Worm (Caenorhabditis elegans) whole organism, L1 larva: ENCODE measurements around the gene odr-1.

Experiments used
- C04F5.9 ChIP-seq: sonication (generic microtip); optimal IDR thresholded peaks from 2 replicates; lab custom pipeline; 2016; ENCODE audit warnings: missing genetic modification characterization, missing compliant biosample characterization
- C16A3.4 ChIP-seq: fragments of 150-350 bp; optimal IDR thresholded peaks from 2 replicates; lab custom pipeline; 2014; ENCODE audit warnings: missing biosample characterization, missing genetic modification characterization
- aha-1 ChIP-seq: fragments of 150-350 bp; optimal IDR thresholded peaks from 2 replicates; lab custom pipeline; 2014; ENCODE audit warnings: missing biosample characterization, missing genetic modification characterization
- alr-1 ChIP-seq: fragments of 200-800 bp; sonication (Bioruptor generic); optimal IDR thresholded peaks from 2 replicates; lab custom pipeline; 2018; ENCODE audit warnings: borderline replicate concordance, mild to moderate bottlenecking, missing genetic modification characterization, missing compliant biosample characterization
- aly-2 ChIP-seq: fragments of 150-350 bp; optimal IDR thresholded peaks from 2 replicates; lab custom pipeline; 2014; ENCODE audit warnings: missing biosample characterization, missing genetic modification characterization
- blmp-1 ChIP-seq: fragments of 150-350 bp; optimal IDR thresholded peaks from 2 replicates; lab custom pipeline; 2014; ENCODE audit warnings: missing biosample characterization, missing genetic modification characterization
- ceh-8 ChIP-seq: fragments of 200-800 bp; sonication (Bioruptor generic); optimal IDR thresholded peaks from 2 replicates; lab custom pipeline; 2018; ENCODE audit warnings: mild to moderate bottlenecking, missing genetic modification characterization, moderate library complexity, missing compliant biosample characterization
- ceh-82 ChIP-seq, 3 experiments: fragments of 150-350 bp in 1 of 3; sonication (generic microtip) in 2 of 3; optimal IDR thresholded peaks; 2 replicates each; lab custom pipeline; 2014 to 2017; ENCODE audit warnings: missing biosample characterization in 3 of 3, missing genetic modification characterization in 3 of 3
- dsc-1 ChIP-seq: sonication (generic microtip); optimal IDR thresholded peaks from 2 replicates; lab custom pipeline; 2016; ENCODE audit warnings: mild to moderate bottlenecking, missing genetic modification characterization, missing compliant biosample characterization
- efl-1 ChIP-seq, 4 experiments: fragments of 150-350 bp; optimal IDR thresholded peaks in 3 of 4; peaks in 1 of 4; 1 replicate in 1 of 4; 2 replicates in 3 of 4; lab custom pipeline; 2014; ENCODE audit warnings: missing biosample characterization in 2 of 4, missing genetic modification characterization in 2 of 4, missing genetic modification reagents in 2 of 4
- efl-3 ChIP-seq: fragments of 200-800 bp; sonication (Bioruptor generic); optimal IDR thresholded peaks from 2 replicates; lab custom pipeline; 2018; ENCODE audit warnings: mild to moderate bottlenecking, missing genetic modification characterization, missing compliant biosample characterization
- egl-13 ChIP-seq: sonication (generic microtip); optimal IDR thresholded peaks from 2 replicates; lab custom pipeline; 2016; ENCODE audit warnings: missing genotype, missing genetic modification reagents, missing genetic modification characterization, missing compliant biosample characterization
- elt-3 ChIP-seq, 6 experiments: fragments of 150-350 bp in 1 of 6; sonication (generic microtip); optimal IDR thresholded peaks; 2 replicates each; lab custom pipeline; 2017 to 2018; ENCODE audit warnings: missing biosample characterization in 6 of 6, missing genetic modification characterization in 6 of 6, inconsistent platforms in 1 of 6
- fkh-4 ChIP-seq: sonication (generic microtip); optimal IDR thresholded peaks from 2 replicates; lab custom pipeline; 2016; ENCODE audit warnings: missing compliant biosample characterization, missing genetic modification characterization, borderline replicate concordance
- fkh-8 ChIP-seq: sonication (generic microtip); optimal IDR thresholded peaks from 2 replicates; lab custom pipeline; 2016; ENCODE audit warnings: mild to moderate bottlenecking, missing genetic modification characterization, missing compliant biosample characterization
- grh-1 ChIP-seq: fragments of 200-800 bp; sonication (Bioruptor generic); IDR thresholded peaks from 2 replicates; pipeline ENCODE4 v1.3.6; 2022; ENCODE audit warnings: missing genetic modification reagents, missing genetic modification characterization, missing compliant biosample characterization
- hlh-17 ChIP-seq: fragments of 200-800 bp; sonication (Bioruptor generic); optimal IDR thresholded peaks from 2 replicates; lab custom pipeline; 2018; ENCODE audit warnings: missing genetic modification characterization, mild to moderate bottlenecking, missing compliant biosample characterization, moderate library complexity, borderline replicate concordance
- hlh-4 ChIP-seq: sonication (generic microtip); optimal IDR thresholded peaks from 2 replicates; lab custom pipeline; 2016; ENCODE audit warnings: mild to moderate bottlenecking, missing genetic modification characterization, missing compliant biosample characterization
- hpl-2 ChIP-seq: fragments of 150-350 bp; optimal IDR thresholded peaks from 2 replicates; lab custom pipeline; 2014; ENCODE audit warnings: missing biosample characterization, missing genetic modification reagents, missing genetic modification characterization
- isw-1 ChIP-seq: fragments of 200-800 bp; sonication (Bioruptor generic); IDR thresholded peaks from 2 replicates; pipeline ENCODE4 v1.3.6; 2022; ENCODE audit warnings: missing genetic modification characterization, missing compliant biosample characterization
- lir-3 ChIP-seq: sonication (generic microtip); optimal IDR thresholded peaks from 2 replicates; lab custom pipeline; 2016; ENCODE audit warnings: mild to moderate bottlenecking, missing genetic modification characterization, moderate library complexity, missing compliant biosample characterization; ENCODE audit not compliant: poor library complexity
- lsy-2 ChIP-seq, 2 experiments: fragments of 150-350 bp; optimal IDR thresholded peaks; 2 replicates each; lab custom pipeline; 2014; ENCODE audit warnings: missing biosample characterization in 2 of 2, missing genetic modification characterization in 2 of 2
- mdl-1 ChIP-seq, 2 experiments: fragments of 150-350 bp; optimal IDR thresholded peaks; 2 replicates each; lab custom pipeline; 2014 to 2017; ENCODE audit warnings: missing biosample characterization in 2 of 2, missing genetic modification characterization in 2 of 2, inconsistent platforms in 1 of 2
- mep-1 ChIP-seq: fragments of 150-350 bp; optimal IDR thresholded peaks from 2 replicates; lab custom pipeline; 2014; ENCODE audit warnings: missing biosample characterization, missing genetic modification characterization
- nhr-11 ChIP-seq: fragments of 150-350 bp; optimal IDR thresholded peaks from 2 replicates; lab custom pipeline; 2014; ENCODE audit warnings: missing biosample characterization, missing genetic modification characterization
- nhr-12 ChIP-seq: sonication (generic microtip); optimal IDR thresholded peaks from 2 replicates; lab custom pipeline; 2017; ENCODE audit warnings: missing biosample characterization, missing genetic modification characterization
- nhr-19 ChIP-seq: fragments of 200-800 bp; sonication (Bioruptor generic); conservative IDR thresholded peaks from 2 replicates; pipeline ENCODE4 v1.3.6; 2022; ENCODE audit warnings: missing genetic modification characterization, missing compliant biosample characterization
- nhr-28 ChIP-seq: fragments of 150-350 bp; optimal IDR thresholded peaks from 2 replicates; lab custom pipeline; 2014; ENCODE audit warnings: missing biosample characterization, missing genetic modification characterization
- nhr-47 ChIP-seq: sonication (generic microtip); optimal IDR thresholded peaks from 2 replicates; lab custom pipeline; 2016; ENCODE audit warnings: mild to moderate bottlenecking, missing genetic modification characterization, moderate library complexity, missing compliant biosample characterization
- nhr-71 ChIP-seq: sonication (generic microtip); optimal IDR thresholded peaks from 2 replicates; lab custom pipeline; 2016; ENCODE audit warnings: mild to moderate bottlenecking, missing genetic modification characterization, moderate library complexity, missing compliant biosample characterization
- nhr-76 ChIP-seq: sonication (generic microtip); optimal IDR thresholded peaks from 2 replicates; lab custom pipeline; 2017; ENCODE audit warnings: missing biosample characterization, missing genetic modification characterization
- nhr-84 ChIP-seq: sonication (generic microtip); optimal IDR thresholded peaks from 2 replicates; lab custom pipeline; 2017; ENCODE audit warnings: missing biosample characterization, missing genetic modification characterization
- nhr-85 ChIP-seq: sonication (generic microtip); peaks from one replicate; lab custom pipeline; 2016; ENCODE audit warnings: missing genetic modification characterization, inconsistent platforms, missing compliant biosample characterization
- pag-3 ChIP-seq: sonication (generic microtip); optimal IDR thresholded peaks from 2 replicates; lab custom pipeline; 2017; ENCODE audit warnings: missing genetic modification characterization, mild to moderate bottlenecking, missing compliant biosample characterization, antibody characterized with exemption, borderline replicate concordance; ENCODE audit not compliant: insufficient read depth
- pax-3 ChIP-seq: fragments of 200-800 bp; sonication (Bioruptor generic); optimal IDR thresholded peaks from 2 replicates; lab custom pipeline; 2018; ENCODE audit warnings: mild to moderate bottlenecking, missing genetic modification characterization, moderate library complexity, missing compliant biosample characterization
- pqm-1 ChIP-seq: sonication (generic microtip); optimal IDR thresholded peaks from 3 replicates; lab custom pipeline; 2017; ENCODE audit warnings: missing biosample characterization, missing genetic modification characterization
- snu-23 ChIP-seq: sonication (generic microtip); optimal IDR thresholded peaks from 2 replicates; lab custom pipeline; 2016; ENCODE audit warnings: missing genetic modification characterization, missing compliant biosample characterization
- sox-4 ChIP-seq: sonication (generic microtip); optimal IDR thresholded peaks from 2 replicates; lab custom pipeline; 2016; ENCODE audit warnings: missing genetic modification characterization, missing compliant biosample characterization
- sptf-1 ChIP-seq: fragments of 150-350 bp; optimal IDR thresholded peaks from 2 replicates; lab custom pipeline; 2014; ENCODE audit warnings: missing biosample characterization, missing genetic modification characterization
- unc-130 ChIP-seq: fragments of 150-350 bp; optimal IDR thresholded peaks from 2 replicates; lab custom pipeline; 2017; ENCODE audit warnings: missing biosample characterization, missing genetic modification characterization, inconsistent platforms
- unc-62 ChIP-seq: fragments of 150-350 bp; optimal IDR thresholded peaks from 2 replicates; lab custom pipeline; 2014; ENCODE audit warnings: missing biosample characterization, missing genetic modification reagents, missing genetic modification characterization
- unc-86 ChIP-seq: sonication (generic microtip); optimal IDR thresholded peaks from 2 replicates; lab custom pipeline; 2016; ENCODE audit warnings: missing genetic modification characterization, missing compliant biosample characterization
- vab-15 ChIP-seq: sonication (generic microtip); optimal IDR thresholded peaks from 2 replicates; lab custom pipeline; 2017; ENCODE audit warnings: missing genotype, mild to moderate bottlenecking, missing genetic modification characterization, missing compliant biosample characterization
- xbp-1 ChIP-seq: sonication (generic microtip); optimal IDR thresholded peaks from 2 replicates; lab custom pipeline; 2016; ENCODE audit warnings: missing genetic modification characterization, missing compliant biosample characterization
- ztf-11 ChIP-seq, 2 experiments: sonication (generic microtip); optimal IDR thresholded peaks; 2 replicates each; lab custom pipeline; 2016 to 2017; ENCODE audit warnings: missing genetic modification characterization in 2 of 2, missing biosample characterization in 1 of 2, missing compliant biosample characterization in 1 of 2
- ztf-4 ChIP-seq: fragments of 150-350 bp; optimal IDR thresholded peaks from 2 replicates; lab custom pipeline; 2014; ENCODE audit warnings: missing biosample characterization, missing genetic modification characterization

odr-1 gene

DNA sequence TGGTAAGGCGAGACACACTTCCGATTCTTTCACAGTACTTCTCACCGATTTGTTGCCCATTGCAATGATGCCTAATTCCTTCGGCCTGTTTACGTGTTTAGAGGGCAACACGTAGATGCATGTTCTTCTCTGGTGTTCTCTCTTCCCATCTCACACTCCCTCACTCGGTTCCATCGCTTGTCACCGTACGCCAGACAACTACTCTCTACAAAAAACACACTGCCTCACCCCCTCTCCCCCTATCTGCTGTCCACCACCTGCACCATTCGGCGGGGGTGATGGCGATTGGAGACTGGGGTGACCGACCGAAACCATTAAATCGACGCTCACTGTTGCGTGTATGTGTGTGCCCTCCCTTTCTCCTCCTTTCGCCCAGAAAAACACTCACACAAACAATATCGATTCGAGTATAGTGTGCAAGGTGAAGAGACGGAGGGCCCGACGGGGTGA, 33.1 kb upstream of the odr-1 start (continued):
- TF ChIP-seq ceh-8 (GFP tag; lab: Kevin White, UChicago): no peak

- TF ChIP-seq pqm-1 (tag; lab: Kevin White, UChicago): no peak
- no peak for TF ChIP-seq grh-1 (GFP tag; lab: Robert Waterston, UW)
Measured at ce11 chrX:13581820-13582219, 31.0 kb upstream of the odr-1 start, which contains the start of gene F54B11.10. Gene F54B11.10 (plus strand): TSS chrX:13582120.

DNA sequence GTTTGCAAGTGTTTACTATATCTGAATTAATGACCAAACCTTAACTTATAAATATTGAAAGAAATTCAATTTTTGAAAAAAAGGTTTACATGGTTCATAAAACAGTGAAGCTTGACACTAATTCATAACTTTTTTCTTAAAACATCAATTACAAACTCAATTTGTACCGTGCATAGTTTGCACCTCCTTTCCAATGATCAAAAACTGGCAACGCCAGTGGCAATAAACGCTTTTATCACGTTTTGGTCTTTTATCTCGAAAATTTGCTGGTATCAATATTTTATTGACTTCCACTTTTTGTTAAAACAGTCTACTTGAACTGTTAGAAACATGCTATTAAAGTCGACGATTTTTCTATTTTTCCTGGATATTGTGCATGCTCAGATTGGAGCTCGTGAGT, 27.7 kb upstream of the odr-1 start, which contains the start of gene F54B11.11:
F54B11.11 (plus strand) TSS at position 301 of the 400 bp plus-strand sequence.
- peak; percentile 33 for TF ChIP-seq nhr-85
- TF ChIP-seq ceh-82 (tag; optimal IDR thresholded peaks at IDR 0.05; lab: Kevin White, UChicago): no peak
- TF ChIP-seq hpl-2 (GFP tag; lab: Kevin White, UChicago): no peak

DNA sequence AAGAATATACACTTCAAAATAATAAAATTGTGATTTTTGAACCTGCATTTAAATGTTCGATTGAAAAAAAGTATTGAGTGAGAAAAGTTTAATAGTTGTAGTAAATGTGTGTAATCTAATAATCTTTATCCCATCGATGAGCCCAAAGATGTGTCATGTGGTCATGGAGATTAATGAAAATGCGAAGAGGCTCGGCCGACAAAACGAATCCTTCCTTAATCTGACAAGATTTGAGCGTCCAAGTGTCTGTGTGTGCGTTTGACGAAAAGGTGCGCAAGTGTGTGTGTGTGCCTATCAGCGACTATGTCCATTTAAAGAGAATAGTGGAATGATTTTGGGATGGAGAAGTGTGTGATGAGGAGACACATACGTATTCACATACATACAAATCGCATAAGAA, 23.2 kb upstream of the odr-1 start:
- TF ChIP-seq fkh-4 (tag; lab: Kevin White, UChicago) (no peak), nhr-84 (no peak), aha-1 (tag; lab: Kevin White, UChicago) (no peak), unc-62 (GFP tag; lab: Kevin White, UChicago) (no peak), nhr-71 (tag; lab: Kevin White, UChicago) (no peak), snu-23 (GFP tag; lab: Kevin White, UChicago) (no peak), ztf-4 (tag; lab: Kevin White, UChicago) (no peak), unc-130 (no peak), ztf-11 (tag; optimal IDR thresholded peaks at IDR 0.05; lab: Kevin White, UChicago) (no peak), aly-2 (tag; lab: Kevin White, UChicago) (no peak), pax-3 (tag; lab: Kevin White, UChicago) (peak; percentile 34), fkh-8 (tag; lab: Kevin White, UChicago) (peak; percentile 6), efl-3 (no peak), grh-1 (GFP tag; lab: Robert Waterston, UW) (no peak), nhr-76 (no peak), hlh-4 (tag; lab: Kevin White, UChicago) (no peak), lir-3 (no peak), sox-4 (tag; lab: Kevin White, UChicago) (peak; percentile 28), elt-3 (tag; optimal IDR thresholded peaks at IDR 0.05; lab: Kevin White, UChicago) (no peak), nhr-12 (tag; lab: Kevin White, UChicago) (no peak), ceh-8 (GFP tag; lab: Kevin White, UChicago) (no peak), blmp-1 (tag; lab: Kevin White, UChicago) (no peak), unc-86 (tag; lab: Kevin White, UChicago) (no peak), dsc-1 (tag; lab: Kevin White, UChicago) (peak; percentile 92), vab-15 (no peak), efl-1 (optimal IDR thresholded peaks at IDR 0.05; lab: Kevin White, UChicago) (no peak), efl-1 (GFP tag; optimal IDR thresholded peaks at IDR 0.05 in 1 of 2; lab: Kevin White, UChicago) (no peak), lsy-2 (tag; optimal IDR thresholded peaks at IDR 0.05; lab: Kevin White, UChicago) (no peak), isw-1 (GFP tag; lab: Robert Waterston, UW) (no peak), xbp-1 (tag; lab: Kevin White, UChicago) (no peak), C16A3.4 (tag; lab: Kevin White, UChicago) (no peak), alr-1 (no peak), hlh-17 (GFP tag; lab: Kevin White, UChicago) (no peak), nhr-11 (no peak), pag-3 (tag; lab: Kevin White, UChicago) (no peak), mdl-1 (tag; optimal IDR thresholded peaks at IDR 0.05; lab: Kevin White, UChicago) (no peak), nhr-19 (GFP tag; lab: Robert Waterston, UW) (no peak), hpl-2 (GFP tag; lab: Kevin White, UChicago) (no peak), nhr-47 (peak; percentile 6), mep-1 (no peak), sptf-1 (tag; lab: Kevin White, UChicago) (no peak), nhr-28 (tag; lab: Kevin White, UChicago) (no peak), nhr-85 (no peak), egl-13 (tag; lab: Kevin White, UChicago) (peak; percentile 17), C04F5.9 (tag; lab: Kevin White, UChicago) (no peak)
